Fruit fly (Drosophila melanogaster) whole organism, adult: Measurements from ENCODE around the gene Aef1.
A peak's percentile ranks its signal among the peaks of the same experiment; 100 is the strongest.

Experiments used
- CG11617 ChIP-seq: fragments of 200-800 bp; sonication (Bioruptor generic); optimal IDR thresholded peaks from 2 replicates; lab custom pipeline; 2017; ENCODE audit warnings: mild to moderate bottlenecking, missing biosample characterization, missing genetic modification reagents, missing genetic modification characterization
- CG12768 ChIP-seq: fragments of 200-800 bp; sonication (Bioruptor generic); optimal IDR thresholded peaks from 2 replicates; lab custom pipeline; 2017; ENCODE audit warnings: missing biosample characterization, missing genetic modification characterization, mild to moderate bottlenecking, moderate library complexity, missing genetic modification reagents
- CG14711 ChIP-seq: fragments of 200-800 bp; sonication (Bioruptor generic); optimal IDR thresholded peaks from 2 replicates; lab custom pipeline; 2018; ENCODE audit warnings: missing biosample characterization, mild to moderate bottlenecking, missing genetic modification characterization, moderate library complexity
- CG1620 ChIP-seq: fragments of 200-800 bp; sonication (Bioruptor generic); optimal IDR thresholded peaks from 2 replicates; lab custom pipeline; 2016; ENCODE audit warnings: missing biosample characterization, missing genetic modification characterization
- CG33017 ChIP-seq: fragments of 200-800 bp; sonication (Bioruptor generic); optimal IDR thresholded peaks from 2 replicates; lab custom pipeline; 2018; ENCODE audit warnings: missing biosample characterization, mild to moderate bottlenecking, missing genetic modification characterization, moderate library complexity
- CG5204 ChIP-seq: fragments of 200-800 bp; sonication (Bioruptor generic); optimal IDR thresholded peaks from 2 replicates; lab custom pipeline; 2016; ENCODE audit warnings: missing biosample characterization, missing genetic modification characterization
- CG7045 ChIP-seq: fragments of 200-800 bp; sonication (Bioruptor generic); optimal IDR thresholded peaks from 2 replicates; lab custom pipeline; 2017; ENCODE audit warnings: missing biosample characterization, mild to moderate bottlenecking, missing genetic modification characterization
- CG7101 ChIP-seq: fragments of 200-800 bp; sonication (Bioruptor generic); optimal IDR thresholded peaks from 2 replicates; lab custom pipeline; 2018; ENCODE audit warnings: missing biosample characterization, mild to moderate bottlenecking, missing genetic modification characterization, moderate library complexity
- Clk ChIP-seq: fragments of 200-800 bp; sonication (Bioruptor generic); optimal IDR thresholded peaks from 2 replicates; lab custom pipeline; 2017; ENCODE audit warnings: missing biosample characterization, missing genetic modification characterization
- Crg-1 ChIP-seq: fragments of 200-800 bp; sonication (Bioruptor generic); optimal IDR thresholded peaks from 2 replicates; lab custom pipeline; 2016; ENCODE audit warnings: missing biosample characterization, missing genetic modification characterization
- Hr96 ChIP-seq: fragments of 200-800 bp; sonication (Bioruptor generic); optimal IDR thresholded peaks from 2 replicates; lab custom pipeline; 2016; ENCODE audit warnings: missing biosample characterization, missing genetic modification characterization
- Mnt ChIP-seq: fragments of 200-800 bp; sonication (Bioruptor generic); optimal IDR thresholded peaks from 2 replicates; lab custom pipeline; 2016; ENCODE audit warnings: missing biosample characterization, mild to moderate bottlenecking, missing genetic modification characterization
- bab1 ChIP-seq: fragments of 200-800 bp; sonication (Bioruptor generic); optimal IDR thresholded peaks from 3 replicates; lab custom pipeline; 2019; ENCODE audit warnings: missing biosample characterization, mild to moderate bottlenecking, missing genetic modification characterization, moderate library complexity
- cic ChIP-seq: fragments of 200-800 bp; sonication (Bioruptor generic); optimal IDR thresholded peaks from 2 replicates; lab custom pipeline; 2017; ENCODE audit warnings: missing biosample characterization, mild to moderate bottlenecking, missing genetic modification characterization, moderate library complexity
- cnc ChIP-seq, 2 experiments: fragments of >200 bp; optimal IDR thresholded peaks; 2 replicates each; lab custom pipeline; 2017
- kay ChIP-seq: fragments of 200-800 bp; sonication (Bioruptor generic); peaks from one replicate; lab custom pipeline; 2016; ENCODE audit warnings: missing biosample characterization, missing genetic modification characterization, borderline replicate concordance
- ovo ChIP-seq: fragments of 200-800 bp; sonication (Bioruptor generic); optimal IDR thresholded peaks from 2 replicates; lab custom pipeline; 2016; ENCODE audit warnings: missing biosample characterization, missing genetic modification characterization
- pad ChIP-seq: fragments of 200-800 bp; sonication (Bioruptor generic); optimal IDR thresholded peaks from 3 replicates; lab custom pipeline; 2017; ENCODE audit warnings: missing biosample characterization, missing genetic modification characterization, mild to moderate bottlenecking, moderate library complexity, missing genetic modification reagents
- tj ChIP-seq: fragments of 200-800 bp; sonication (Bioruptor generic); optimal IDR thresholded peaks from 3 replicates; lab custom pipeline; 2017; ENCODE audit warnings: missing biosample characterization, mild to moderate bottlenecking, missing genetic modification characterization, moderate library complexity
- toe ChIP-seq: fragments of 200-800 bp; sonication (Bioruptor generic); optimal IDR thresholded peaks from 2 replicates; lab custom pipeline; 2016; ENCODE audit warnings: missing biosample characterization, missing genetic modification characterization

The Aef1 gene

DNA sequence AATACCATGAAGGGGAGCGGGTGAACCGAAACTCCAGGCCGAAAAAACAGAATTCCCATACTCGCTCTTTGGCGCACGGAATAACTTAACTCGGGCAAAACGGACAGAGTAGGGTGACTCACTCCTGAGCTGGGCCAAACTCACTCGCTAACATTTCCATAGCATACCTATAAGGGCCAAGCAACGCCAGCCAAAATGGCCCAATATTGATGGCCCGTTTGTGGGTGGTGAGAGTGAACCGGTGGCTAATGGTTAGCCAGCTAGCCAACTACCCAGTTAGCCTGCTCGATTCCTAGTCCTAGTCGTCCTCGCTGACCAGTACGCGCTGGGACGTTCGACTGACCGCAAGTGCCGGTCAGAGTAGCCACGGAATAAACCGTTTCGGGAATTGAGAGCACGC lies 5.7 kb upstream of the Aef1 start, which contains the start of gene CG33288:
TSS of gene CG33288 (plus strand) at position 301 of the 400 bp plus-strand sequence.
- no peak for TF ChIP-seq cic (GFP tag; lab: Kevin White, UChicago)
- TF ChIP-seq CG12768 (GFP tag; lab: Kevin White, UChicago) = no peak
- TF ChIP-seq tj (GFP tag; lab: Kevin White, UChicago) = no peak
- TF ChIP-seq pad = no peak
- TF ChIP-seq Mnt (GFP tag; lab: Kevin White, UChicago) = no peak
- TF ChIP-seq Crg-1 = no peak
- TF ChIP-seq CG14711 (tag; lab: Kevin White, UChicago) = no peak
- no peak for TF ChIP-seq ovo (GFP tag; lab: Kevin White, UChicago)
- TF ChIP-seq kay (GFP tag; lab: Kevin White, UChicago) = no peak
- no peak for TF ChIP-seq CG5204 (GFP tag; lab: Kevin White, UChicago)
- no peak for TF ChIP-seq CG7101 (tag; lab: Kevin White, UChicago)
- TF ChIP-seq CG1620 (GFP tag; lab: Kevin White, UChicago) = no peak
- no peak for TF ChIP-seq CG11617

DNA sequence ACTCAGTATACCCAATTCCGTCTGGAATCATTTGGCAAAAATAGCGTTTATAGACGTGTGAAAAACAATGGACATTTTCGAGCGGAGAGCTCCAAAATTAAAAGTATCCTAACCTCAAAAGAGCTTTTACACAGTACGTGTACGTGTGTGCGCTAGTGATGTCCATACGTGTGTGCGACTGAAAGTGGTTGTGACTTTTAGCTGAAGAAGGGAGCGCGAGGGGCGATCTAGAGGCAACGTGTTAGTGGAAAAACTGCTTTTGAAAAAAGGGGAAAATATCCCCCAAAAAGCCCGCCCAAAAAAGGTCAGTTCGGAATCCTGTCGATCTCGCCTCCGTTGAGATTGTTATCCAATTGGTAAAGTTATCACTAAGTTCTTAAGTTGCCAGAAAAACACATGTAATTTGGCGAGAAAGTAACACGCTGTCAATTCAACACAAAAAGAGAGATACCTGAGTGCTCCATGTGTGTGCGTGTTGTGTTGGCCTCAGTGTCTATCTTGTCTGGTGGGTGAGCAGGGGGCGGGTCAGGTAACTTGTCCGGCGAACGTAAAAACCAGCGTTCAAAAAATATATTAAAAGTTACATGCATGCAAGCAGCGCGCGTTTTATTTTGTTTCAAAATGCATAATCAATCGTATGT lies 642 bp downstream of the Aef1 start:
- peak; percentile 27 for TF ChIP-seq tj (GFP tag; lab: Kevin White, UChicago)
- peak; percentile 95 for TF ChIP-seq Mnt (GFP tag; lab: Kevin White, UChicago)
- no peak for TF ChIP-seq toe (GFP tag; lab: Kevin White, UChicago)
- peak; percentile 5 for TF ChIP-seq CG12768 (GFP tag; lab: Kevin White, UChicago)
- TF ChIP-seq Hr96 (GFP tag; lab: Kevin White, UChicago) = no peak
- TF ChIP-seq CG7045 (GFP tag; lab: Kevin White, UChicago) = no peak
- TF ChIP-seq cic (GFP tag; lab: Kevin White, UChicago) = peak; percentile 50
- TF ChIP-seq ovo (GFP tag; lab: Kevin White, UChicago) = no peak
- TF ChIP-seq CG1620 (GFP tag; lab: Kevin White, UChicago) = no peak
- peak; percentile 74 for TF ChIP-seq pad
- no peak for TF ChIP-seq CG14711 (tag; lab: Kevin White, UChicago)
- no peak for TF ChIP-seq CG11617
- no peak for TF ChIP-seq Crg-1
- TF ChIP-seq CG33017 (tag; lab: Kevin White, UChicago) = no peak
- no peak for TF ChIP-seq CG7101 (tag; lab: Kevin White, UChicago)
- no peak for TF ChIP-seq CG5204 (GFP tag; lab: Kevin White, UChicago)
- TF ChIP-seq cnc (optimal IDR thresholded peaks at IDR 0.05; lab: Kevin White, UChicago) = no peak

DNA sequence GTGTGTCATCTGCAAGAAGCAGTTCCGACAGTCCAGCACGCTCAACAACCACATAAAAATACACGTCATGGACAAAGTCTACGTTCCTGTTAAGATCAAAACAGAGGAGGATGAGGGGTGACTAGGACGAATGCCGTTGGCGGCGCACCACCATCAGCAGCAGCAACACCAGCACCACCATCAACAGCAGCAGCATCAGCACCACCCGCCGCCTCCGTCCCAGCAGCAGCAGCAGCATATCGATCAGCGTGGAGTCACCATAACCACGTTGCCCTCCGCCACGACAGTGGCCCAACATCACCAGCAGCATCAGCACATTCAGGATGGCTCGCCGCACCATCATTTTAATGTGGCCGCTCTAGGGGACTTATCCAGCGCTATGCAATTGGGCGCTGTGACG lies 2.9 kb downstream of the Aef1 start:
- TF ChIP-seq CG5204 (GFP tag; lab: Kevin White, UChicago) (no peak), bab1 (GFP tag; lab: Kevin White, UChicago) (no peak), cic (GFP tag; lab: Kevin White, UChicago) (no peak), CG7045 (GFP tag; lab: Kevin White, UChicago) (no peak), CG1620 (GFP tag; lab: Kevin White, UChicago) (no peak), tj (GFP tag; lab: Kevin White, UChicago) (no peak), Crg-1 (no peak), Mnt (GFP tag; lab: Kevin White, UChicago) (no peak), CG12768 (GFP tag; lab: Kevin White, UChicago) (no peak), pad (no peak), CG11617 (no peak), CG33017 (tag; lab: Kevin White, UChicago) (no peak)

DNA sequence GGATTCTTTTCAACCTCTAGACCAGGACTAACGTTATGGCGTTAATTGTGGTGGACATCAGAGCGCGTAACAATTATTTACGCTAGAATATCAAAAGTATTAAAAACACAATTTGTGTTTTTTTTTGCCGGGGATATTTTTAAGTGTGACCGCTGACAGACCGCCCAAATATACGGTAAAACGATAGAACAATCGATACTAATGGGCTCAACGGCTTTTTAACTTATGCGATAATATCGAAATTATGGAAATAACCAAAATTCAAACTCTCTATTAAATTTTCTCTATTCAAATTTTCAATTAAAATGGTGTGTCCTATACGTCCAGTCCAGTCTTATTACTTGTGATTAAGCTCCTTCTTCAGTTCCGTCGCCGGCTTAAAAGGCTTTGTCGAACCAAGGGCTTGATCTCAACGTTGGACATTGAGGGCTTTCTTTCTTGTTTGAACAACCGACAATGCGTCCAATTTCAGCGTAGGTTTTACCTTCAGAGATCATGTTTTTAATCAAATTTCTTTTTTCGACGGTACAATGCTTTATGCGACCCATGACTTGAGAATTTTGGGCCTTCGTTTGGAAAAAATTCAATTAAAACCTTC lies 8.1 kb downstream of the Aef1 start, which contains the start of gene CG5664:
TSS of gene CG5664 (minus strand) at position 148 of the 598 bp plus-strand sequence.
- TF ChIP-seq cnc (optimal IDR thresholded peaks at IDR 0.05; lab: Kevin White, UChicago) (no peak), CG33017 (tag; lab: Kevin White, UChicago) (no peak), CG1620 (GFP tag; lab: Kevin White, UChicago) (no peak), pad (no peak), Mnt (GFP tag; lab: Kevin White, UChicago) (no peak), Clk (no peak), CG7101 (tag; lab: Kevin White, UChicago) (no peak), ovo (GFP tag; lab: Kevin White, UChicago) (no peak), toe (GFP tag; lab: Kevin White, UChicago) (no peak)

- no peak for TF ChIP-seq CG1620 (GFP tag; lab: Kevin White, UChicago)
- TF ChIP-seq CG12768 (GFP tag; lab: Kevin White, UChicago) = no peak
- TF ChIP-seq Mnt (GFP tag; lab: Kevin White, UChicago) = no peak
- no peak for TF ChIP-seq cnc (optimal IDR thresholded peaks at IDR 0.05; lab: Kevin White, UChicago)
- no peak for TF ChIP-seq Clk
- no peak for TF ChIP-seq CG33017 (tag; lab: Kevin White, UChicago)
- no peak for TF ChIP-seq toe (GFP tag; lab: Kevin White, UChicago)
These were observed 11.5 kb downstream of the Aef1 start, which contains the start of gene Alp1 for dm6 chr3L:21444719-21445118. Alp1 (minus strand) TSS chr3L:21444819.

dm6 chr3L:21445704-21446103 lies 12.5 kb downstream of the Aef1 start, which contains the start of gene Syx7:
Syx7 (plus strand) TSS chr3L:21445834.
- TF ChIP-seq CG7101 (tag; lab: Kevin White, UChicago) = peak; percentile 39
- TF ChIP-seq CG14711 (tag; lab: Kevin White, UChicago) = peak; percentile 12
- no peak for TF ChIP-seq Clk
- TF ChIP-seq CG11617 = no peak
- TF ChIP-seq bab1 (GFP tag; lab: Kevin White, UChicago) = peak; percentile 55
- peak; percentile 41 for TF ChIP-seq Hr96 (GFP tag; lab: Kevin White, UChicago)
- peak; percentile 70 for TF ChIP-seq Crg-1
- TF ChIP-seq CG1620 (GFP tag; lab: Kevin White, UChicago) = peak; percentile 52
- peak; percentile 25 for TF ChIP-seq pad
- TF ChIP-seq Mnt (GFP tag; lab: Kevin White, UChicago) = no peak
